Worm (Caenorhabditis elegans): ENCODE results near the gene R07E5.6.
A peak's percentile ranks its signal among the peaks of the same experiment; 100 is the strongest.

The R07E5.6 gene

ce11 chrIII:4372894-4373293 lies 25.7 kb upstream of the R07E5.6 start:
- TF ChIP-seq unc-62 (GFP tag; optimal IDR thresholded peaks at IDR 0.05) (no peak), sptf-1 (tag; optimal IDR thresholded peaks at IDR 0.05) (no peak), unc-39 (tag; optimal IDR thresholded peaks at IDR 0.05) (no peak), nhr-76 (tag; optimal IDR thresholded peaks at IDR 0.05) (no peak), ces-1 (GFP tag; optimal IDR thresholded peaks at IDR 0.05) (no peak), elt-1 (tag; optimal IDR thresholded peaks at IDR 0.05; ENCODE audit: borderline replicate concordance, insufficient read depth) (no peak), ceh-43 (GFP tag; optimal IDR thresholded peaks at IDR 0.05) (no peak), hlh-1 (tag; optimal IDR thresholded peaks at IDR 0.05) (no peak), lin-13 (tag; optimal IDR thresholded peaks at IDR 0.05) (no peak), M03D4.4 (tag; optimal IDR thresholded peaks at IDR 0.05) (no peak), sem-2 (GFP tag; optimal IDR thresholded peaks at IDR 0.05) (no peak), drap-1 (GFP tag; optimal IDR thresholded peaks at IDR 0.05) (no peak), lsy-2 (tag; optimal IDR thresholded peaks at IDR 0.05) (no peak), blmp-1 (tag; optimal IDR thresholded peaks at IDR 0.05) (no peak)

- TF ChIP-seq M03D4.4 (tag; optimal IDR thresholded peaks at IDR 0.05) (no peak), ztf-11 (tag; optimal IDR thresholded peaks at IDR 0.05) (no peak), nhr-2 (tag; optimal IDR thresholded peaks at IDR 0.05) (no peak), ceh-39 (tag; optimal IDR thresholded peaks at IDR 0.05) (no peak)
Measured at ce11 chrIII:4374854-4375253, 23.7 kb upstream of the R07E5.6 start, which contains the start of gene pals-26. TSS of gene pals-26 (plus strand) at chrIII:4375154.

ce11 chrIII:4378600-4379293 lies 19.8 kb upstream of the R07E5.6 start:
- TF ChIP-seq lin-13 (tag; optimal IDR thresholded peaks at IDR 0.05): peak; percentile 10
- TF ChIP-seq drap-1 (GFP tag; optimal IDR thresholded peaks at IDR 0.05): peak; percentile 65
- peak; percentile 13 for TF ChIP-seq lsy-2 (tag; optimal IDR thresholded peaks at IDR 0.05)
- peak; percentile 23 for TF ChIP-seq ceh-43 (GFP tag; optimal IDR thresholded peaks at IDR 0.05)
- peak; percentile 25 for TF ChIP-seq nhr-2 (tag; optimal IDR thresholded peaks at IDR 0.05)
- peak; percentile 56 for TF ChIP-seq unc-120 (tag; optimal IDR thresholded peaks at IDR 0.05; ENCODE audit: poor library complexity, severe bottlenecking)
- peak; percentile 87 for TF ChIP-seq mls-2 (tag; optimal IDR thresholded peaks at IDR 0.05)
- TF ChIP-seq M03D4.4 (tag; optimal IDR thresholded peaks at IDR 0.05): peak; percentile 79
- TF ChIP-seq tbx-8 (GFP tag; optimal IDR thresholded peaks at IDR 0.05): peak; percentile 33
- TF ChIP-seq bed-3 (GFP tag; optimal IDR thresholded peaks at IDR 0.05): peak; percentile 45
- peak; percentile 10 for TF ChIP-seq lin-32 (GFP tag; optimal IDR thresholded peaks at IDR 0.05)
- TF ChIP-seq sptf-1 (tag; optimal IDR thresholded peaks at IDR 0.05): peak; percentile 69
- TF ChIP-seq ceh-83 (GFP tag; optimal IDR thresholded peaks at IDR 0.05): peak; percentile 77
- TF ChIP-seq sem-2 (GFP tag; optimal IDR thresholded peaks at IDR 0.05): peak; percentile 61
- TF ChIP-seq ham-2 (GFP tag; optimal IDR thresholded peaks at IDR 0.05): peak; percentile 44
- peak; percentile 33 for TF ChIP-seq mep-1 (tag; optimal IDR thresholded peaks at IDR 0.05)
- peak; percentile 53 for TF ChIP-seq hlh-1 (tag; optimal IDR thresholded peaks at IDR 0.05)
- peak; percentile 13 for TF ChIP-seq pha-4 (tag; optimal IDR thresholded peaks at IDR 0.05)
- peak; percentile 66 for TF ChIP-seq cnd-1 (tag; optimal IDR thresholded peaks at IDR 0.05)

- TF ChIP-seq flh-1 (GFP tag; optimal IDR thresholded peaks at IDR 0.05) (no peak), lsy-2 (tag; optimal IDR thresholded peaks at IDR 0.05) (no peak), blmp-1 (tag; optimal IDR thresholded peaks at IDR 0.05) (no peak), zip-8 (tag; optimal IDR thresholded peaks at IDR 0.05) (no peak), ceh-43 (GFP tag; optimal IDR thresholded peaks at IDR 0.05) (no peak), ham-2 (GFP tag; optimal IDR thresholded peaks at IDR 0.05) (no peak), mls-2 (tag; optimal IDR thresholded peaks at IDR 0.05) (no peak), ces-1 (GFP tag; optimal IDR thresholded peaks at IDR 0.05) (no peak), elt-1 (tag; optimal IDR thresholded peaks at IDR 0.05; ENCODE audit: borderline replicate concordance, insufficient read depth) (no peak), cnd-1 (tag; optimal IDR thresholded peaks at IDR 0.05) (no peak), mep-1 (tag; optimal IDR thresholded peaks at IDR 0.05) (no peak), unc-62 (GFP tag; optimal IDR thresholded peaks at IDR 0.05) (no peak), lin-13 (tag; optimal IDR thresholded peaks at IDR 0.05) (no peak)
Measured at ce11 chrIII:4379717-4380116, 18.8 kb upstream of the R07E5.6 start, which contains the start of gene B0284.3. TSS of gene B0284.3 (minus strand) at chrIII:4379817.

ce11 chrIII:4380835-4381234 lies 17.7 kb upstream of the R07E5.6 start:
- TF ChIP-seq unc-120 (tag; optimal IDR thresholded peaks at IDR 0.05; ENCODE audit: poor library complexity, severe bottlenecking): no peak
- no peak for TF ChIP-seq ztf-11 (tag; optimal IDR thresholded peaks at IDR 0.05)
- TF ChIP-seq ces-1 (GFP tag; optimal IDR thresholded peaks at IDR 0.05): peak; percentile 73
- peak; percentile 13 for TF ChIP-seq mls-2 (tag; optimal IDR thresholded peaks at IDR 0.05)
- peak; percentile 21 for TF ChIP-seq lsy-2 (tag; optimal IDR thresholded peaks at IDR 0.05)
- TF ChIP-seq elt-1 (tag; optimal IDR thresholded peaks at IDR 0.05; ENCODE audit: borderline replicate concordance, insufficient read depth): no peak
- no peak for TF ChIP-seq elt-3 (tag; optimal IDR thresholded peaks at IDR 0.05)
- no peak for TF ChIP-seq blmp-1 (tag; optimal IDR thresholded peaks at IDR 0.05)
- peak; percentile 57 for TF ChIP-seq lin-13 (tag; optimal IDR thresholded peaks at IDR 0.05)
- no peak for TF ChIP-seq cnd-1 (tag; optimal IDR thresholded peaks at IDR 0.05)
- no peak for TF ChIP-seq M03D4.4 (tag; optimal IDR thresholded peaks at IDR 0.05)
- TF ChIP-seq mep-1 (tag; optimal IDR thresholded peaks at IDR 0.05): peak; percentile 38
- TF ChIP-seq sptf-1 (tag; optimal IDR thresholded peaks at IDR 0.05): no peak
- TF ChIP-seq ceh-83 (GFP tag; optimal IDR thresholded peaks at IDR 0.05): no peak
- TF ChIP-seq snpc-4 (tag; optimal IDR thresholded peaks at IDR 0.05): no peak
- no peak for TF ChIP-seq drap-1 (GFP tag; optimal IDR thresholded peaks at IDR 0.05)
- TF ChIP-seq ceh-43 (GFP tag; optimal IDR thresholded peaks at IDR 0.05): no peak
- no peak for TF ChIP-seq flh-1 (GFP tag; optimal IDR thresholded peaks at IDR 0.05)
- TF ChIP-seq unc-39 (tag; optimal IDR thresholded peaks at IDR 0.05): no peak
